Worm (Caenorhabditis elegans): ENCODE measurements around the gene sdz-13.

Gene sdz-13

ce11 chrIV:10854042-10854441 lies 25.4 kb downstream of the sdz-13 start:
- no peak for TF ChIP-seq aly-2 (tag; optimal IDR thresholded peaks at IDR 0.05)
- no peak for TF ChIP-seq efl-1 (optimal IDR thresholded peaks at IDR 0.05)
- peak in 1 of 2 experiments; percentile 69 for TF ChIP-seq efl-1 (GFP tag; optimal IDR thresholded peaks at IDR 0.05 in 1 of 2)

ce11 chrIV:10852403-10852802 lies 27.0 kb downstream of the sdz-13 start:
- TF ChIP-seq ceh-90 (tag; optimal IDR thresholded peaks at IDR 0.05) (no peak), snu-23 (GFP tag; optimal IDR thresholded peaks at IDR 0.05) (peak; percentile 29), ceh-82 (tag; optimal IDR thresholded peaks at IDR 0.05) (no peak), mep-1 (tag; optimal IDR thresholded peaks at IDR 0.05) (peak; percentile 19), mef-2 (tag; optimal IDR thresholded peaks at IDR 0.05) (no peak), nhr-85 (tag) (peak; percentile 39), lin-14 (GFP tag; optimal IDR thresholded peaks at IDR 0.05) (peak; percentile 65), jun-1 (tag; optimal IDR thresholded peaks at IDR 0.05) (no peak), nhr-20 (tag; optimal IDR thresholded peaks at IDR 0.05) (no peak), unc-98 (GFP tag; IDR thresholded peaks at IDR 0.05) (no peak), tbx-2 (tag; optimal IDR thresholded peaks at IDR 0.05) (peak; percentile 0), ets-5 (GFP tag; IDR thresholded peaks at IDR 0.05) (no peak), F16B12.6 (tag; optimal IDR thresholded peaks at IDR 0.05) (peak; percentile 30), elt-2 (tag; optimal IDR thresholded peaks at IDR 0.05) (no peak), nhr-47 (tag; optimal IDR thresholded peaks at IDR 0.05) (no peak), nhr-71 (tag; optimal IDR thresholded peaks at IDR 0.05) (peak; percentile 12), ama-1 (optimal IDR thresholded peaks at IDR 0.05) (no peak), dpl-1 (GFP tag; optimal IDR thresholded peaks at IDR 0.05) (peak in 1 of 3 experiments; percentile 29), zag-1 (tag; optimal IDR thresholded peaks at IDR 0.05) (no peak), C04F5.9 (tag; optimal IDR thresholded peaks at IDR 0.05) (no peak), blmp-1 (tag; optimal IDR thresholded peaks at IDR 0.05) (peak; percentile 95), isw-1 (GFP tag; IDR thresholded peaks at IDR 0.05) (no peak), lin-39 (tag; optimal IDR thresholded peaks at IDR 0.05) (no peak), efl-1 (optimal IDR thresholded peaks at IDR 0.05) (peak in 1 of 2 experiments; percentile 12), efl-1 (GFP tag; optimal IDR thresholded peaks at IDR 0.05 in 1 of 2) (no peak), unc-86 (tag; optimal IDR thresholded peaks at IDR 0.05) (no peak), ces-1 (GFP tag; optimal IDR thresholded peaks at IDR 0.05) (no peak), sptf-1 (tag; optimal IDR thresholded peaks at IDR 0.05) (no peak), zip-4 (GFP tag; optimal IDR thresholded peaks at IDR 0.05) (no peak), elt-3 (tag; optimal IDR thresholded peaks at IDR 0.05) (peak in 1 of 6 experiments; percentile 16), C16A3.4 (tag; optimal IDR thresholded peaks at IDR 0.05) (no peak), Y116A8C.19 (tag; optimal IDR thresholded peaks at IDR 0.05; ENCODE audit: borderline replicate concordance) (no peak), sup-37 (GFP tag; optimal IDR thresholded peaks at IDR 0.05) (no peak), snpc-4 (tag; optimal IDR thresholded peaks at IDR 0.05) (no peak), egl-13 (tag; optimal IDR thresholded peaks at IDR 0.05) (no peak), ztf-4 (tag; optimal IDR thresholded peaks at IDR 0.05) (no peak), dsc-1 (tag; optimal IDR thresholded peaks at IDR 0.05) (no peak), lsy-2 (tag; optimal IDR thresholded peaks at IDR 0.05) (peak in 1 of 2 experiments; percentile 9), fos-1 (tag; optimal IDR thresholded peaks at IDR 0.05) (no peak), unc-130 (tag; optimal IDR thresholded peaks at IDR 0.05) (peak; percentile 4), pqm-1 (tag; optimal IDR thresholded peaks at IDR 0.05) (no peak)

ce11 chrIV:10851833-10852232 lies 27.6 kb downstream of the sdz-13 start, which contains the start of gene T11G6.4:
T11G6.4 (minus strand) TSS chrIV:10851933.
- TF ChIP-seq lin-13 (GFP tag; optimal IDR thresholded peaks at IDR 0.05) (no peak), ceh-82 (tag; optimal IDR thresholded peaks at IDR 0.05) (no peak), lin-15B (tag; optimal IDR thresholded peaks at IDR 0.05) (no peak), nhr-71 (tag; optimal IDR thresholded peaks at IDR 0.05) (no peak), grh-1 (GFP tag; IDR thresholded peaks at IDR 0.05) (no peak), nhr-77 (tag; optimal IDR thresholded peaks at IDR 0.05) (no peak), aly-2 (tag; optimal IDR thresholded peaks at IDR 0.05) (no peak), ztf-4 (tag; optimal IDR thresholded peaks at IDR 0.05) (no peak), C04F5.9 (tag; optimal IDR thresholded peaks at IDR 0.05) (no peak), nhr-84 (tag; optimal IDR thresholded peaks at IDR 0.05) (no peak), ztf-11 (tag; optimal IDR thresholded peaks at IDR 0.05) (no peak), fkh-10 (GFP tag; optimal IDR thresholded peaks at IDR 0.05) (no peak), jun-1 (tag; optimal IDR thresholded peaks at IDR 0.05) (no peak), mab-9 (GFP tag; IDR thresholded peaks at IDR 0.05) (no peak), sox-4 (tag; optimal IDR thresholded peaks at IDR 0.05) (no peak), mep-1 (tag; optimal IDR thresholded peaks at IDR 0.05) (no peak), mdl-1 (tag; optimal IDR thresholded peaks at IDR 0.05) (no peak), unc-130 (tag; optimal IDR thresholded peaks at IDR 0.05) (no peak), unc-62 (GFP tag; optimal IDR thresholded peaks at IDR 0.05) (no peak), nhr-47 (tag; optimal IDR thresholded peaks at IDR 0.05) (no peak)

Data from whole organism, L1 larva.